Fruit fly (Drosophila melanogaster) whole organism, embryonic: ENCODE results near the gene vir-1.

Experiments used
- Blimp-1 ChIP-seq: fragments of 200-800 bp; sonication (Bioruptor generic); optimal IDR thresholded peaks from 3 replicates; lab custom pipeline; 2018; ENCODE audit warnings: missing biosample characterization, missing genetic modification characterization, mild to moderate bottlenecking, moderate library complexity, missing genetic modification reagents
- CG10209 ChIP-seq: fragments of 200-800 bp; sonication (Bioruptor generic); optimal IDR thresholded peaks from 3 replicates; lab custom pipeline; 2017; ENCODE audit warnings: missing biosample characterization, mild to moderate bottlenecking, missing genetic modification characterization, missing genetic modification reagents
- CG10274 ChIP-seq: fragments of 200-800 bp; sonication (Bioruptor generic); optimal IDR thresholded peaks from 3 replicates; lab custom pipeline; 2017; ENCODE audit warnings: missing biosample characterization, mild to moderate bottlenecking, missing genetic modification characterization
- CG11504 ChIP-seq: fragments of 200-800 bp; sonication (Bioruptor generic); optimal IDR thresholded peaks from 3 replicates; lab custom pipeline; 2019; ENCODE audit warnings: missing biosample characterization, mild to moderate bottlenecking, missing genetic modification characterization, moderate library complexity
- CG12391 ChIP-seq: fragments of 200-800 bp; sonication (Bioruptor generic); optimal IDR thresholded peaks from 3 replicates; lab custom pipeline; 2018; ENCODE audit warnings: missing biosample characterization, mild to moderate bottlenecking, missing genetic modification characterization, moderate library complexity
- CG13123 ChIP-seq: fragments of 200-800 bp; sonication (Bioruptor generic); optimal IDR thresholded peaks from 2 replicates; lab custom pipeline; 2016; ENCODE audit warnings: missing biosample characterization, missing genetic modification characterization
- CG14965 ChIP-seq: fragments of 200-800 bp; sonication (Bioruptor generic); optimal IDR thresholded peaks from 2 replicates; lab custom pipeline; 2016; ENCODE audit warnings: missing biosample characterization, missing genetic modification characterization, borderline replicate concordance
- CG15073 ChIP-seq: fragments of 200-800 bp; sonication (Bioruptor generic); optimal IDR thresholded peaks from 2 replicates; lab custom pipeline; 2016; ENCODE audit warnings: missing biosample characterization, missing genetic modification characterization
- CG15269 ChIP-seq: fragments of 200-800 bp; sonication (Bioruptor generic); optimal IDR thresholded peaks from 2 replicates; lab custom pipeline; 2018; ENCODE audit warnings: missing biosample characterization, mild to moderate bottlenecking, missing genetic modification characterization, moderate library complexity
- CG1602 ChIP-seq: fragments of 200-800 bp; sonication (Bioruptor generic); optimal IDR thresholded peaks from 3 replicates; lab custom pipeline; 2016; ENCODE audit warnings: missing biosample characterization, missing genetic modification characterization
- CG16779 ChIP-seq: fragments of 200-800 bp; sonication (Bioruptor generic); IDR thresholded peaks from 2 replicates; pipeline ENCODE4 v1.3.6; 2022; ENCODE audit warnings: missing biosample characterization, missing genetic modification characterization
- CG18262 ChIP-seq: fragments of 200-800 bp; optimal IDR thresholded peaks from 3 replicates; lab custom pipeline; 2019; ENCODE audit warnings: missing biosample characterization, mild to moderate bottlenecking, missing genetic modification characterization, moderate library complexity
- CG3163 ChIP-seq: fragments of 200-800 bp; sonication (Bioruptor generic); optimal IDR thresholded peaks from 3 replicates; lab custom pipeline; 2016; ENCODE audit warnings: missing biosample characterization, missing genetic modification characterization
- CG34224 ChIP-seq: fragments of 200-800 bp; sonication (Bioruptor generic); IDR thresholded peaks from 3 replicates; pipeline ENCODE4 v1.3.6; 2022; ENCODE audit warnings: missing biosample characterization, missing genetic modification characterization; ENCODE audit not compliant: partially characterized antibody
- CG6689 ChIP-seq: fragments of 200-800 bp; sonication (Bioruptor generic); IDR thresholded peaks from 2 replicates; pipeline ENCODE4 v1.3.6; 2022; ENCODE audit warnings: missing biosample characterization, missing genetic modification characterization
- CG7271 ChIP-seq: fragments of 200-800 bp; sonication (Bioruptor generic); optimal IDR thresholded peaks from 2 replicates; lab custom pipeline; 2018; ENCODE audit warnings: missing biosample characterization, mild to moderate bottlenecking, missing genetic modification characterization, moderate library complexity
- CG7556 ChIP-seq: fragments of 200-800 bp; sonication (Bioruptor generic); optimal IDR thresholded peaks from 2 replicates; lab custom pipeline; 2017; ENCODE audit warnings: missing biosample characterization, mild to moderate bottlenecking, missing genetic modification characterization
- CG7839 ChIP-seq: fragments of 200-800 bp; sonication (Bioruptor generic); optimal IDR thresholded peaks from 3 replicates; lab custom pipeline; 2018; ENCODE audit warnings: missing biosample characterization, mild to moderate bottlenecking, missing genetic modification characterization, moderate library complexity
- CG9932 ChIP-seq: fragments of 200-800 bp; sonication (Bioruptor generic); IDR thresholded peaks from 2 replicates; pipeline ENCODE4 v1.3.6; 2022; ENCODE audit warnings: missing biosample characterization, missing genetic modification characterization
- D19A ChIP-seq: fragments of 200-800 bp; optimal IDR thresholded peaks from 3 replicates; lab custom pipeline; 2019; ENCODE audit warnings: missing biosample characterization, mild to moderate bottlenecking, missing genetic modification characterization, moderate library complexity
- Dll ChIP-seq: fragments of 200-800 bp; sonication (Bioruptor generic); IDR thresholded peaks from 4 replicates; pipeline ENCODE4 v1.3.6; 2022; ENCODE audit warnings: missing biosample characterization, missing genetic modification characterization; ENCODE audit not compliant: partially characterized antibody
- Lhr ChIP-seq: fragments of 200-800 bp; sonication (Bioruptor generic); optimal IDR thresholded peaks from 3 replicates; lab custom pipeline; 2017; ENCODE audit warnings: mild to moderate bottlenecking, missing biosample characterization, missing genetic modification reagents, missing genetic modification characterization
- Med ChIP-seq: fragments of 200-800 bp; sonication (Bioruptor generic); peaks from one replicate; lab custom pipeline; 2016; ENCODE audit warnings: missing biosample characterization, missing genetic modification characterization, mild to moderate bottlenecking, inconsistent platforms, moderate library complexity
- Meics ChIP-seq: fragments of 200-800 bp; sonication (Bioruptor generic); optimal IDR thresholded peaks from 2 replicates; lab custom pipeline; 2017; ENCODE audit warnings: missing biosample characterization, mild to moderate bottlenecking, missing genetic modification characterization
- Nf-YC ChIP-seq: fragments of 200-800 bp; optimal IDR thresholded peaks from 3 replicates; lab custom pipeline; 2019; ENCODE audit warnings: missing biosample characterization, mild to moderate bottlenecking, missing genetic modification characterization, moderate library complexity
- Trl ChIP-seq, 3 experiments: fragments of >200 bp in 2 of 3; fragments of 200-800 bp in 1 of 3; sonication (Bioruptor generic) in 1 of 3; optimal IDR thresholded peaks; 2 replicates in 1 of 3; 3 replicates in 2 of 3; lab custom pipeline; 2016 to 2017; ENCODE audit warnings: missing biosample characterization in 1 of 3, missing genetic modification characterization in 1 of 3
- amos ChIP-seq: fragments of 200-800 bp; sonication (Bioruptor generic); IDR thresholded peaks from 2 replicates; pipeline ENCODE4 v1.3.6; 2022; ENCODE audit warnings: missing biosample characterization, missing genetic modification characterization; ENCODE audit not compliant: partially characterized antibody
- ase ChIP-seq: fragments of 200-800 bp; sonication (Bioruptor generic); IDR thresholded peaks from 3 replicates; pipeline ENCODE4 v1.3.6; 2022; ENCODE audit warnings: missing biosample characterization, missing genetic modification characterization
- az2 ChIP-seq: fragments of 200-800 bp; sonication (Bioruptor generic); optimal IDR thresholded peaks from 3 replicates; lab custom pipeline; 2016; ENCODE audit warnings: missing biosample characterization, missing genetic modification characterization
- chinmo ChIP-seq: fragments of 200-800 bp; sonication (Bioruptor generic); IDR thresholded peaks from 4 replicates; pipeline ENCODE4 v1.3.6; 2022; ENCODE audit warnings: missing biosample characterization, missing genetic modification characterization; ENCODE audit not compliant: partially characterized antibody
- dysf ChIP-seq: fragments of 200-800 bp; sonication (Bioruptor generic); IDR thresholded peaks from 3 replicates; pipeline ENCODE4 v1.3.6; 2022; ENCODE audit warnings: missing biosample characterization, missing genetic modification characterization
- gce ChIP-seq: fragments of 200-800 bp; sonication (Bioruptor generic); IDR thresholded peaks from 3 replicates; pipeline ENCODE4 v1.3.6; 2022; ENCODE audit warnings: missing biosample characterization, missing genetic modification characterization
- gem ChIP-seq: fragments of 200-800 bp; sonication (Bioruptor generic); optimal IDR thresholded peaks from 2 replicates; lab custom pipeline; 2019; ENCODE audit warnings: missing biosample characterization, mild to moderate bottlenecking, missing genetic modification characterization, moderate library complexity
- ken ChIP-seq: fragments of 200-800 bp; sonication (Bioruptor generic); IDR thresholded peaks from 3 replicates; pipeline ENCODE4 v1.3.6; 2022; ENCODE audit warnings: missing biosample characterization, missing genetic modification characterization
- lab ChIP-seq: fragments of 200-800 bp; sonication (Bioruptor generic); optimal IDR thresholded peaks from 3 replicates; lab custom pipeline; 2017; ENCODE audit warnings: missing biosample characterization, missing genetic modification characterization, mild to moderate bottlenecking, moderate library complexity, missing genetic modification reagents
- lov ChIP-seq, 2 experiments: fragments of 200-800 bp in 1 of 2; fragments of >200 bp in 1 of 2; sonication (Bioruptor generic) in 1 of 2; IDR thresholded peaks in 1 of 2; optimal IDR thresholded peaks in 1 of 2; 2 replicates in 1 of 2; 3 replicates in 1 of 2; pipeline versions ENCODE4 v1.3.6 to Lab custom; 2017 to 2022; ENCODE audit warnings: missing biosample characterization in 1 of 2, missing genetic modification characterization in 1 of 2
- nerfin-2 ChIP-seq: fragments of 200-800 bp; sonication (Bioruptor generic); IDR thresholded peaks from 2 replicates; pipeline ENCODE4 v1.3.6; 2022; ENCODE audit warnings: missing biosample characterization, missing genetic modification characterization; ENCODE audit not compliant: partially characterized antibody
- row ChIP-seq: fragments of 200-800 bp; sonication (Bioruptor generic); IDR thresholded peaks from 3 replicates; pipeline ENCODE4 v1.3.6; 2022; ENCODE audit warnings: missing biosample characterization, missing genetic modification characterization
- run ChIP-seq: fragments of 200-800 bp; sonication (Bioruptor generic); optimal IDR thresholded peaks from 3 replicates; lab custom pipeline; 2018; ENCODE audit warnings: missing biosample characterization, mild to moderate bottlenecking, missing genetic modification characterization
- salm ChIP-seq: fragments of 200-800 bp; sonication (Bioruptor generic); optimal IDR thresholded peaks from 2 replicates; lab custom pipeline; 2018; ENCODE audit warnings: missing biosample characterization, mild to moderate bottlenecking, missing genetic modification characterization
- sisA ChIP-seq: fragments of 200-800 bp; sonication (Bioruptor generic); IDR thresholded peaks from 2 replicates; pipeline ENCODE4 v1.3.6; 2022; ENCODE audit warnings: missing biosample characterization, missing genetic modification characterization
- sob ChIP-seq: fragments of 200-800 bp; sonication (Bioruptor generic); IDR thresholded peaks from 2 replicates; pipeline ENCODE4 v1.3.6; 2022; ENCODE audit warnings: missing biosample characterization, missing genetic modification characterization
- stc ChIP-seq: fragments of 200-800 bp; sonication (Bioruptor generic); IDR thresholded peaks from 2 replicates; pipeline ENCODE4 v1.3.6; 2022; ENCODE audit warnings: missing biosample characterization, missing genetic modification characterization
- tgo ChIP-seq: fragments of 200-800 bp; sonication (Bioruptor generic); IDR thresholded peaks from 3 replicates; pipeline ENCODE4 v1.3.6; 2022; ENCODE audit warnings: missing biosample characterization, missing genetic modification characterization
- wek ChIP-seq: fragments of 200-800 bp; sonication (Bioruptor generic); optimal IDR thresholded peaks from 3 replicates; lab custom pipeline; 2018; ENCODE audit warnings: missing biosample characterization, mild to moderate bottlenecking, missing genetic modification characterization, moderate library complexity

The vir-1 gene

DNA sequence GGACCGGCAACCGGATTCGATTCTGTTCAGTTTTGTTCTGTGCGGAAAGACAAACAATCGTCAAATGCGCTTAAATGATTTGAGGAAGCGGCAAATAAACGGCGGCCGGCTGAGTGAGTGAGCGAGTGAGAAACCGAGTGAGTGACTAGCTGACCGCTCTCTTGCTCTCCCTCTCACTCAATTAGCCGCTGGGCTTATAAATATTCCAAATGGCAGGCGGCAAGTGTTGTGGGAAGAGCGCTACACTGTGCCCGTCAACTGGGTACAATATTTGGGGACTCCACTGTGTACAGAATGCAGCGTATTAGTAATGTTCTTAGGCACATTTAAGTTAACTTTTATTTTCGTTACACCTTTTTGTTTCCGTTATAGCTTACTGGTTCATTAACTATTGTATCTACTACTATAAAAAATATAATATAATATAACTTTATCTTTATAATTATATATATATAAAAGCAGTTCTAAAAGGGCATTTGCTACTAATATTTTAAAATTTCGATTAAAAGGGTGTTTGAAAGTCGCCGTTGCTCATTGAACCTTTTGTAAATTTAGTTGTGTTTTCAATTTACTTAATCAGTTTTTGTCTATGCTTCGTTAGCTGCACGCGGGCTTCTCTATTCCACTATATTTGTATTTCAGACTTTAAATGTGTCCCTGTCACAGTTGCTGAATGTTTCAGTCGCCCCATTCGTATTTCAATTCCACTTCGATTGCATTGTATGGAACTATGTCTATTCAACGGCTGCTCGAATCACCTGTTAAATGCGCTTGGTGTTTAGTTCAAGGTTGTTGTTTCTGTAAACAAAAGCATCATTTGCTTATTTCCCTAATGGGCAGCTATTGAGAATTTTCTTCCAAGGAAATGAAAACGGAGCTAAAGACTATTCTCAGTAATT is 1.2 kb downstream of the vir-1 start (continued):
- TF ChIP-seq wek (GFP tag; lab: Kevin White, UChicago) (no peak), gce (GFP tag; lab: Robert Waterston, UW) (no peak), CG7556 (GFP tag; lab: Kevin White, UChicago) (peak; percentile 31), CG15269 (tag; lab: Kevin White, UChicago) (peak; percentile 36), CG7839 (tag; lab: Kevin White, UChicago) (peak; percentile 26), sisA (GFP tag; lab: Robert Waterston, UW) (0 out of 2 replicates have a peak, but pooled peaks have one; percentile 21), CG34224 (GFP tag; lab: Robert Waterston, UW) (peak; percentile 16; the same call in 1 of the 3 replicates), CG10274 (GFP tag; lab: Kevin White, UChicago) (peak; percentile 38), lab (GFP tag; lab: Kevin White, UChicago) (peak; percentile 36), amos (peak; percentile 34; the same call in 1 of the 2 replicates), Blimp-1 (GFP tag; lab: Kevin White, UChicago) (peak; percentile 11), Meics (GFP tag; lab: Kevin White, UChicago) (peak; percentile 4), CG18262 (peak; percentile 10), CG16779 (GFP tag; lab: Robert Waterston, UW) (0 out of 2 replicates have a peak, but pooled peaks have one; percentile 43), sob (GFP tag; lab: Robert Waterston, UW) (0 out of 2 replicates have a peak, but pooled peaks have one; percentile 36), CG3163 (GFP tag; lab: Kevin White, UChicago) (no peak), Lhr (GFP tag; lab: Kevin White, UChicago) (no peak), gem (peak; percentile 37), CG13123 (GFP tag; lab: Kevin White, UChicago) (no peak), CG9932 (peak; percentile 45), salm (tag; lab: Kevin White, UChicago) (no peak), row (peak; percentile 66), CG14965 (GFP tag; lab: Kevin White, UChicago) (no peak), nerfin-2 (GFP tag; lab: Robert Waterston, UW) (no peak), ken (GFP tag; lab: Robert Waterston, UW) (peak; percentile 15; the same call in 1 of the 3 replicates), az2 (peak; percentile 14), D19A (peak; percentile 95), CG6689 (GFP tag; lab: Robert Waterston, UW) (0 out of 2 replicates have a peak, but pooled peaks have one; percentile 13), dysf (GFP tag; lab: Robert Waterston, UW) (peak; percentile 30; the same call in 1 of the 3 replicates), CG15073 (GFP tag; lab: Kevin White, UChicago) (peak; percentile 96), CG1602 (GFP tag; lab: Kevin White, UChicago) (no peak), stc (peak; percentile 26; the same call in 1 of the 2 replicates), tgo (GFP tag; lab: Robert Waterston, UW) (0 out of 3 replicates have a peak, but pooled peaks have one; percentile 20), CG10209 (GFP tag; lab: Kevin White, UChicago) (peak; percentile 10), ase (GFP tag; lab: Robert Waterston, UW) (0 out of 3 replicates have a peak, but pooled peaks have one; percentile 13), Dll (GFP tag; lab: Robert Waterston, UW) (0 out of 4 replicates have a peak, but pooled peaks have one; percentile 30), CG12391 (tag; lab: Kevin White, UChicago) (peak; percentile 15), Nf-YC (peak; percentile 15), chinmo (GFP tag; lab: Robert Waterston, UW) (peak; percentile 87; the same call in 2 of the 4 replicates), run (tag; lab: Kevin White, UChicago) (no peak), Trl (optimal IDR thresholded peaks at IDR 0.05; lab: Kevin White, UChicago) (peak; percentile 63 to 67), Trl (GFP tag; optimal IDR thresholded peaks at IDR 0.05; lab: Kevin White, UChicago) (no peak), lov (optimal IDR thresholded peaks at IDR 0.05; lab: Kevin White, UChicago) (no peak), lov (GFP tag; IDR thresholded peaks at IDR 0.05; lab: Robert Waterston, UW) (no peak), Med (GFP tag; lab: Kevin White, UChicago) (peak; percentile 58), CG7271 (tag; lab: Kevin White, UChicago) (no peak), CG11504 (tag; lab: Kevin White, UChicago) (peak; percentile 52)
